Worm (Caenorhabditis elegans) whole organism, mixed stage, embryonic: Measurements from ENCODE around the gene rpl-16.

ENCODE experiments used
- bed-3 ChIP-seq: fragments of 200-800 bp; sonication (Bioruptor generic); optimal IDR thresholded peaks from 3 replicates; lab custom pipeline; 2018; ENCODE audit warnings: mild to moderate bottlenecking, missing genetic modification characterization, moderate library complexity, missing compliant biosample characterization
- ceh-39 ChIP-seq: fragments of 150-350 bp; optimal IDR thresholded peaks from 2 replicates; lab custom pipeline; 2014; ENCODE audit warnings: missing biosample characterization, missing genetic modification characterization
- ces-1 ChIP-seq: fragments of 150-350 bp; optimal IDR thresholded peaks from 2 replicates; lab custom pipeline; 2014; ENCODE audit warnings: missing biosample characterization, missing genetic modification reagents, missing genetic modification characterization
- elt-1 ChIP-seq: sonication (generic microtip); optimal IDR thresholded peaks from 2 replicates; lab custom pipeline; 2017; ENCODE audit warnings: missing genetic modification characterization, mild to moderate bottlenecking, missing compliant biosample characterization, antibody characterized with exemption, moderate library complexity, borderline replicate concordance; ENCODE audit not compliant: insufficient read depth
- elt-3 ChIP-seq: fragments of 150-350 bp; optimal IDR thresholded peaks from 2 replicates; lab custom pipeline; 2014; ENCODE audit warnings: missing biosample characterization, missing genetic modification characterization
- ham-2 ChIP-seq: fragments of 200-800 bp; sonication (Bioruptor generic); optimal IDR thresholded peaks from 2 replicates; lab custom pipeline; 2018; ENCODE audit warnings: mild to moderate bottlenecking, missing genetic modification characterization, missing compliant biosample characterization
- lin-13 ChIP-seq: fragments of 150-350 bp; optimal IDR thresholded peaks from 2 replicates; lab custom pipeline; 2014; ENCODE audit warnings: missing biosample characterization, missing genetic modification characterization
- nhr-12 ChIP-seq: fragments of 150-350 bp; optimal IDR thresholded peaks from 2 replicates; lab custom pipeline; 2014; ENCODE audit warnings: missing biosample characterization, missing genetic modification characterization
- nhr-237 ChIP-seq: fragments of 150-350 bp; optimal IDR thresholded peaks from 2 replicates; lab custom pipeline; 2014; ENCODE audit warnings: missing biosample characterization, missing genetic modification characterization
- nhr-28 ChIP-seq: fragments of 150-350 bp; optimal IDR thresholded peaks from 2 replicates; lab custom pipeline; 2014; ENCODE audit warnings: missing biosample characterization, missing genetic modification characterization
- pha-4 ChIP-seq: fragments of 150-350 bp; optimal IDR thresholded peaks from 2 replicates; lab custom pipeline; 2018; ENCODE audit warnings: missing biosample characterization, missing genetic modification reagents, missing genetic modification characterization
- tbx-8 ChIP-seq: fragments of 200-800 bp; sonication (Bioruptor generic); optimal IDR thresholded peaks from 2 replicates; lab custom pipeline; 2018; ENCODE audit warnings: mild to moderate bottlenecking, missing genetic modification characterization, moderate library complexity, missing compliant biosample characterization
- unc-120 ChIP-seq: sonication (generic microtip); optimal IDR thresholded peaks from 2 replicates; lab custom pipeline; 2017; ENCODE audit warnings: missing genetic modification characterization, missing compliant biosample characterization; ENCODE audit not compliant: poor library complexity, severe bottlenecking
- unc-62 ChIP-seq: fragments of 150-350 bp; optimal IDR thresholded peaks from 2 replicates; lab custom pipeline; 2014; ENCODE audit warnings: missing biosample characterization, missing genetic modification reagents, missing genetic modification characterization

- TF ChIP-seq unc-62 (GFP tag; lab: Kevin White, UChicago) (no peak), nhr-28 (tag; lab: Kevin White, UChicago) (no peak), unc-120 (tag; lab: Kevin White, UChicago) (no peak), ceh-39 (tag; lab: Kevin White, UChicago) (no peak), ces-1 (GFP tag; lab: Kevin White, UChicago) (no peak), lin-13 (tag; lab: Kevin White, UChicago) (no peak), nhr-237 (tag; lab: Kevin White, UChicago) (no peak), tbx-8 (GFP tag; lab: Kevin White, UChicago) (no peak), nhr-12 (tag; lab: Kevin White, UChicago) (no peak), bed-3 (no peak), pha-4 (tag; lab: Kevin White, UChicago) (no peak), elt-3 (tag; lab: Kevin White, UChicago) (no peak), ham-2 (GFP tag; lab: Kevin White, UChicago) (no peak), elt-1 (tag; lab: Kevin White, UChicago) (no peak)
Observed at ce11 chrIII:3488224-3488623, 15.2 kb downstream of the rpl-16 start, which contains the start of gene C34C12.7.
